Worm (Caenorhabditis elegans) whole organism, late embryonic: ENCODE data around the gene Y48A6B.9.

Experiments
- ceh-34 ChIP-seq: sonication (generic microtip); optimal IDR thresholded peaks from 2 replicates; lab custom pipeline; 2016; ENCODE audit warnings: mild to moderate bottlenecking, missing genetic modification characterization, missing compliant biosample characterization
- ceh-45 ChIP-seq: fragments of 200-800 bp; sonication (Bioruptor generic); IDR thresholded peaks from 2 replicates; pipeline ENCODE4 v1.3.6; 2022; ENCODE audit warnings: missing genetic modification reagents, missing genetic modification characterization, missing compliant biosample characterization
- ceh-48 ChIP-seq: sonication (generic microtip); optimal IDR thresholded peaks from 2 replicates; lab custom pipeline; 2016; ENCODE audit warnings: missing genetic modification characterization, inconsistent platforms, missing compliant biosample characterization
- dmd-4 ChIP-seq: sonication (generic microtip); optimal IDR thresholded peaks from 2 replicates; lab custom pipeline; 2016; ENCODE audit warnings: borderline replicate concordance, missing genetic modification characterization, missing compliant biosample characterization
- fkh-10 ChIP-seq: fragments of 150-350 bp; optimal IDR thresholded peaks from 2 replicates; lab custom pipeline; 2014; ENCODE audit warnings: missing biosample characterization, missing genetic modification reagents, missing genetic modification characterization
- hlh-30 ChIP-seq: sonication (generic microtip); optimal IDR thresholded peaks from 2 replicates; lab custom pipeline; 2017; ENCODE audit warnings: antibody characterized with exemption, missing genetic modification characterization, missing compliant biosample characterization; ENCODE audit not compliant: insufficient read depth
- madf-2 ChIP-seq: sonication (generic microtip); optimal IDR thresholded peaks from 2 replicates; lab custom pipeline; 2017; ENCODE audit warnings: missing genetic modification characterization, missing compliant biosample characterization
- mec-3 ChIP-seq: sonication (generic microtip); optimal IDR thresholded peaks from 2 replicates; lab custom pipeline; 2016; ENCODE audit warnings: borderline replicate concordance, missing genetic modification characterization, missing compliant biosample characterization
- pag-3 ChIP-seq: sonication (generic microtip); optimal IDR thresholded peaks from 2 replicates; lab custom pipeline; 2016; ENCODE audit warnings: missing compliant biosample characterization, missing genetic modification characterization, borderline replicate concordance
- pros-1 ChIP-seq: fragments of 150-350 bp; optimal IDR thresholded peaks from 2 replicates; lab custom pipeline; 2014; ENCODE audit warnings: missing biosample characterization, missing genetic modification reagents, missing genetic modification characterization
- sox-2 ChIP-seq: fragments of 200-800 bp; sonication (Bioruptor generic); IDR thresholded peaks from 2 replicates; pipeline ENCODE4 v1.3.6; 2022; ENCODE audit warnings: missing genetic modification reagents, missing genetic modification characterization, missing compliant biosample characterization

- no peak for TF ChIP-seq ceh-45 (GFP tag; lab: Robert Waterston, UW)
- no peak for TF ChIP-seq ceh-34 (tag; lab: Kevin White, UChicago)
- TF ChIP-seq fkh-10 (GFP tag; lab: Kevin White, UChicago), result no peak
- no peak for TF ChIP-seq pag-3 (tag; lab: Kevin White, UChicago)
- no peak for TF ChIP-seq sox-2
- TF ChIP-seq pros-1, result no peak
- no peak for TF ChIP-seq mec-3 (tag; lab: Kevin White, UChicago)
- TF ChIP-seq hlh-30, result no peak
- no peak for TF ChIP-seq madf-2 (tag; lab: Kevin White, UChicago)
- TF ChIP-seq dmd-4, result no peak
- TF ChIP-seq ceh-48 (tag; lab: Kevin White, UChicago), result no peak
Measured at ce11 chrIII:11069265-11069664, 36.3 kb downstream of the Y48A6B.9 start.
